Worm (Caenorhabditis elegans) whole organism, L2 larva: ENCODE measurements around the gene C09E9.1.

Source experiments
- R02D3.7 ChIP-seq: fragments of 150-350 bp; optimal IDR thresholded peaks from 2 replicates; lab custom pipeline; 2014; ENCODE audit warnings: missing biosample characterization, missing genetic modification characterization
- elt-3 ChIP-seq: sonication (generic microtip); optimal IDR thresholded peaks from 2 replicates; lab custom pipeline; 2017; ENCODE audit warnings: missing biosample characterization, missing genetic modification characterization
- nhr-11 ChIP-seq: fragments of 150-350 bp; optimal IDR thresholded peaks from 2 replicates; lab custom pipeline; 2014; ENCODE audit warnings: missing biosample characterization, missing genetic modification characterization
- peb-1 ChIP-seq: fragments of 150-350 bp; optimal IDR thresholded peaks from 2 replicates; lab custom pipeline; 2014; ENCODE audit warnings: missing biosample characterization, missing genetic modification characterization
- unc-62 ChIP-seq: fragments of 150-350 bp; optimal IDR thresholded peaks from 2 replicates; lab custom pipeline; 2014; ENCODE audit warnings: missing biosample characterization, missing genetic modification reagents, missing genetic modification characterization

DNA sequence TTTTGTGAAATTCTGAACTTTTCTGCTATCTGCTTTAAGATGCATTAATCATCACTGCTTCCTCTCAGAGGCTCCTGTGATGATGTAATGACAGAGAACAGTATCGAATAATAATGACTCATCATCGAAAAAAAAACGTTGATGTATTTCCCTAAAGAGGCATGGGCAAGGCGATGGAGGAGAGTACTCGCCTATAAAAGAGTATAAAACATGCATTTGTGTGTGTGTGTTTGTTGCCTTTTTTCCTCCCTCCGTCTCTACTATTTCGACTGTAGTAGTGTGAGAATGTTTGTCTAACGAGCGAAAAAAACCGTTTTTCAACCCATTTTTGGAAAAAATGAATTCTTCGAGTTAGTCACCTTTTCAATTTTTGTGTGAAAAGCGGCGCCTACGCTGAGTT lies 10.2 kb downstream of the C09E9.1 start:
- TF ChIP-seq nhr-11 (tag; lab: Kevin White, UChicago): no peak
- no peak for TF ChIP-seq R02D3.7
- TF ChIP-seq peb-1: no peak
- no peak for TF ChIP-seq elt-3
- TF ChIP-seq unc-62: no peak
